Fruit fly (Drosophila melanogaster): ENCODE results near the gene CG2656.

The CG2656 gene

dm6 chr3R:7150544-7151406 lies 6.3 kb downstream of the CG2656 start, which contains the start of the genes gfzf and Sas-4 (continued):
- TF ChIP-seq Doc2 (GFP tag; IDR thresholded peaks at IDR 0.05) (no peak), sima (GFP tag; optimal IDR thresholded peaks at IDR 0.05) (no peak), ara (GFP tag; IDR thresholded peaks at IDR 0.05) (no peak), Trl (optimal IDR thresholded peaks at IDR 0.05) (no peak), Trl (GFP tag; optimal IDR thresholded peaks at IDR 0.05) (peak; percentile 39), ab (GFP tag; optimal IDR thresholded peaks at IDR 0.05) (no peak), Dip3 (GFP tag; optimal IDR thresholded peaks at IDR 0.05) (peak; percentile 59), disco-r (GFP tag; optimal IDR thresholded peaks at IDR 0.05) (no peak), CG8290 (GFP tag; optimal IDR thresholded peaks at IDR 0.05) (no peak), CG8290 (tag; optimal IDR thresholded peaks at IDR 0.05) (no peak), CG7745 (tag; optimal IDR thresholded peaks at IDR 0.05) (no peak), row (GFP tag; IDR thresholded peaks at IDR 0.05) (peak; percentile 75), Hsf (GFP tag; optimal IDR thresholded peaks at IDR 0.05) (peak; percentile 50), CG12769 (tag; optimal IDR thresholded peaks at IDR 0.05) (no peak), cad (GFP tag; optimal IDR thresholded peaks at IDR 0.05) (no peak), fu2 (GFP tag; optimal IDR thresholded peaks at IDR 0.05) (peak; percentile 10), dm (GFP tag; optimal IDR thresholded peaks at IDR 0.05) (no peak), CG7556 (GFP tag; optimal IDR thresholded peaks at IDR 0.05) (peak; percentile 44), Lim3 (GFP tag; IDR thresholded peaks at IDR 0.05) (0 out of 2 replicates have a peak, but pooled peaks have one; percentile 27), wor (GFP tag; IDR thresholded peaks at IDR 0.05) (0 out of 2 replicates have a peak, but pooled peaks have one; percentile 20), stwl (tag; optimal IDR thresholded peaks at IDR 0.05) (peak; percentile 39), tgo (GFP tag; IDR thresholded peaks at IDR 0.05) (peak; percentile 61), CG8944 (GFP tag; optimal IDR thresholded peaks at IDR 0.05) (no peak), CG7357 (GFP tag; IDR thresholded peaks at IDR 0.05) (peak; percentile 46; the same call in 1 of the 3 replicates), CG12236 (GFP tag; optimal IDR thresholded peaks at IDR 0.05) (no peak), Dll (GFP tag; IDR thresholded peaks at IDR 0.05; ENCODE audit: partially characterized antibody) (no peak), CG2202 (tag; optimal IDR thresholded peaks at IDR 0.05) (no peak), CTCF (GFP tag; optimal IDR thresholded peaks at IDR 0.05) (peak; percentile 2), chm (GFP tag; IDR thresholded peaks at IDR 0.05) (no peak), Antp (GFP tag; optimal IDR thresholded peaks at IDR 0.05) (peak; percentile 49), vvl (GFP tag; IDR thresholded peaks at IDR 0.05) (peak; percentile 46; the same call in 1 of the 2 replicates), Dfd (GFP tag; optimal IDR thresholded peaks at IDR 0.05) (no peak), CG2678 (tag; optimal IDR thresholded peaks at IDR 0.05) (no peak), Myb (GFP tag; optimal IDR thresholded peaks at IDR 0.05) (peak; percentile 38), CG11093 (GFP tag; IDR thresholded peaks at IDR 0.05) (peak; percentile 80; the same call in 2 of the 3 replicates), pnt (GFP tag; optimal IDR thresholded peaks at IDR 0.05) (peak; percentile 53), Bteb2 (GFP tag; optimal IDR thresholded peaks at IDR 0.05) (peak; percentile 25), CG10959 (GFP tag; IDR thresholded peaks at IDR 0.05) (no peak), tll (GFP tag; optimal IDR thresholded peaks at IDR 0.05) (no peak), ro (GFP tag; IDR thresholded peaks at IDR 0.05) (no peak), tin (GFP tag; optimal IDR thresholded peaks at IDR 0.05) (peak; percentile 60), mirr (GFP tag; optimal IDR thresholded peaks at IDR 0.05) (no peak), CG13624 (GFP tag; optimal IDR thresholded peaks at IDR 0.05) (peak; percentile 3), CG6254 (GFP tag; optimal IDR thresholded peaks at IDR 0.05) (no peak), Sox100B (GFP tag; optimal IDR thresholded peaks at IDR 0.05) (peak; percentile 37), gsb-n (tag; optimal IDR thresholded peaks at IDR 0.05) (no peak), CG7372 (GFP tag; IDR thresholded peaks at IDR 0.05) (peak; percentile 20), CG43689 (GFP tag; IDR thresholded peaks at IDR 0.05) (no peak), ssp (GFP tag; IDR thresholded peaks at IDR 0.05) (peak; percentile 39), luna (GFP tag; optimal IDR thresholded peaks at IDR 0.05) (peak; percentile 36), CG10366 (GFP tag; IDR thresholded peaks at IDR 0.05) (peak; percentile 61), CG7987 (GFP tag; optimal IDR thresholded peaks at IDR 0.05) (no peak)
